Fruit fly (Drosophila melanogaster) whole organism, embryonic: Measurements from ENCODE around the gene CG6938.

Experiments used
- CG10274 ChIP-seq: fragments of 200-800 bp; sonication (Bioruptor generic); optimal IDR thresholded peaks from 3 replicates; lab custom pipeline; 2017; ENCODE audit warnings: missing biosample characterization, mild to moderate bottlenecking, missing genetic modification characterization
- CG10654 ChIP-seq: fragments of 200-800 bp; sonication (Bioruptor generic); optimal IDR thresholded peaks from 2 replicates; lab custom pipeline; 2016; ENCODE audit warnings: missing biosample characterization, missing genetic modification characterization
- CG11696 ChIP-seq: fragments of 200-800 bp; sonication (Bioruptor generic); IDR thresholded peaks from 2 replicates; pipeline ENCODE4 v1.3.6; 2022; ENCODE audit warnings: missing biosample characterization, missing genetic modification characterization
- CG12219 ChIP-seq: fragments of 200-800 bp; sonication (Bioruptor generic); optimal IDR thresholded peaks from 3 replicates; lab custom pipeline; 2018; ENCODE audit warnings: missing biosample characterization, mild to moderate bottlenecking, missing genetic modification characterization
- CG13123 ChIP-seq: fragments of 200-800 bp; sonication (Bioruptor generic); optimal IDR thresholded peaks from 2 replicates; lab custom pipeline; 2016; ENCODE audit warnings: missing biosample characterization, missing genetic modification characterization
- CG13296 ChIP-seq: fragments of 200-800 bp; sonication (Bioruptor generic); optimal IDR thresholded peaks from 3 replicates; lab custom pipeline; 2018; ENCODE audit warnings: missing biosample characterization, mild to moderate bottlenecking, missing genetic modification characterization
- CG13624 ChIP-seq: fragments of 200-800 bp; sonication (Bioruptor generic); optimal IDR thresholded peaks from 2 replicates; lab custom pipeline; 2016; ENCODE audit warnings: missing biosample characterization, missing genetic modification characterization
- CG1647 ChIP-seq: fragments of 200-800 bp; sonication (Bioruptor generic); optimal IDR thresholded peaks from 3 replicates; lab custom pipeline; 2016; ENCODE audit warnings: missing biosample characterization, missing genetic modification characterization
- CG16779 ChIP-seq: fragments of 200-800 bp; sonication (Bioruptor generic); IDR thresholded peaks from 2 replicates; pipeline ENCODE4 v1.3.6; 2022; ENCODE audit warnings: missing biosample characterization, missing genetic modification characterization
- CG17612 ChIP-seq: fragments of 200-800 bp; sonication (Bioruptor generic); IDR thresholded peaks from 2 replicates; pipeline ENCODE4 v1.3.6; 2022; ENCODE audit warnings: missing biosample characterization, missing genetic modification characterization
- CG17802 ChIP-seq: fragments of 200-800 bp; sonication (Bioruptor generic); optimal IDR thresholded peaks from 2 replicates; lab custom pipeline; 2018; ENCODE audit warnings: missing biosample characterization, mild to moderate bottlenecking, missing genetic modification characterization, moderate library complexity
- CG1832 ChIP-seq: fragments of 200-800 bp; sonication (Bioruptor generic); optimal IDR thresholded peaks from 2 replicates; lab custom pipeline; 2017; ENCODE audit warnings: missing biosample characterization, mild to moderate bottlenecking, missing genetic modification characterization, inconsistent platforms
- CG18476 ChIP-seq: fragments of 200-800 bp; sonication (Bioruptor generic); optimal IDR thresholded peaks from 2 replicates; lab custom pipeline; 2016; ENCODE audit warnings: missing biosample characterization, mild to moderate bottlenecking, missing genetic modification characterization
- CG2120 ChIP-seq: fragments of 200-800 bp; sonication (Bioruptor generic); optimal IDR thresholded peaks from 3 replicates; lab custom pipeline; 2016; ENCODE audit warnings: missing biosample characterization, missing genetic modification characterization
- CG2202 ChIP-seq: fragments of 200-800 bp; sonication (Bioruptor generic); optimal IDR thresholded peaks from 2 replicates; lab custom pipeline; 2018; ENCODE audit warnings: missing biosample characterization, mild to moderate bottlenecking, missing genetic modification characterization
- CG31365 ChIP-seq: fragments of 200-800 bp; sonication (Bioruptor generic); optimal IDR thresholded peaks from 2 replicates; lab custom pipeline; 2018; ENCODE audit warnings: missing biosample characterization, mild to moderate bottlenecking, missing genetic modification characterization
- CG31388 ChIP-seq: fragments of 200-800 bp; sonication (Bioruptor generic); optimal IDR thresholded peaks from 2 replicates; lab custom pipeline; 2016; ENCODE audit warnings: missing biosample characterization, missing genetic modification characterization
- CG9215 ChIP-seq: fragments of 200-800 bp; sonication (Bioruptor generic); IDR thresholded peaks from 2 replicates; pipeline ENCODE4 v1.3.6; 2022; ENCODE audit warnings: missing biosample characterization, missing genetic modification characterization
- CG9876 ChIP-seq: fragments of 200-800 bp; sonication (Bioruptor generic); optimal IDR thresholded peaks from 2 replicates; lab custom pipeline; 2016; ENCODE audit warnings: missing biosample characterization, missing genetic modification characterization
- Chrac-16 ChIP-seq: fragments of 200-800 bp; sonication (Bioruptor generic); optimal IDR thresholded peaks from 3 replicates; lab custom pipeline; 2016; ENCODE audit warnings: missing biosample characterization, missing genetic modification characterization
- GATAe ChIP-seq: fragments of 200-800 bp; sonication (Bioruptor generic); conservative IDR thresholded peaks from 2 replicates; pipeline ENCODE4 v1.3.6; 2022; ENCODE audit warnings: missing biosample characterization, missing genetic modification characterization
- HLH3B ChIP-seq: fragments of 200-800 bp; sonication (Bioruptor generic); IDR thresholded peaks from 2 replicates; pipeline ENCODE4 v1.3.6; 2022; ENCODE audit warnings: missing biosample characterization, missing genetic modification characterization
- Hr3 ChIP-seq: fragments of 200-800 bp; sonication (Bioruptor generic); optimal IDR thresholded peaks from 3 replicates; lab custom pipeline; 2016; ENCODE audit warnings: missing biosample characterization, missing genetic modification characterization
- Lim3 ChIP-seq: fragments of 200-800 bp; sonication (Bioruptor generic); IDR thresholded peaks from 2 replicates; pipeline ENCODE4 v1.3.6; 2022; ENCODE audit warnings: missing biosample characterization, missing genetic modification characterization
- Oli ChIP-seq: fragments of 200-800 bp; sonication (Bioruptor generic); optimal IDR thresholded peaks from 2 replicates; lab custom pipeline; 2018; ENCODE audit warnings: missing biosample characterization, mild to moderate bottlenecking, missing genetic modification characterization, moderate library complexity
- Optix ChIP-seq: fragments of 200-800 bp; sonication (Bioruptor generic); IDR thresholded peaks from 3 replicates; pipeline ENCODE4 v1.3.6; 2022; ENCODE audit warnings: missing biosample characterization, missing genetic modification characterization
- Sox102F ChIP-seq: fragments of 200-800 bp; sonication (Bioruptor generic); optimal IDR thresholded peaks from 2 replicates; lab custom pipeline; 2018; ENCODE audit warnings: missing biosample characterization, mild to moderate bottlenecking, missing genetic modification characterization, moderate library complexity
- Sry-δ ChIP-seq: fragments of 200-800 bp; sonication (Bioruptor generic); optimal IDR thresholded peaks from 2 replicates; lab custom pipeline; 2016; ENCODE audit warnings: missing biosample characterization, missing genetic modification characterization
- Stat92E ChIP-seq, 3 experiments: fragments of >200 bp in 2 of 3; fragments of 200-800 bp in 1 of 3; sonication (Bioruptor generic) in 1 of 3; optimal IDR thresholded peaks; 2 replicates each; lab custom pipeline; 2017 to 2019; ENCODE audit warnings: missing biosample characterization in 3 of 3, missing genetic modification characterization in 3 of 3, mild to moderate bottlenecking in 1 of 3, moderate library complexity in 1 of 3
- bbx ChIP-seq: fragments of 200-800 bp; sonication (Bioruptor generic); IDR thresholded peaks from 2 replicates; pipeline ENCODE4 v1.3.6; 2022; ENCODE audit warnings: missing biosample characterization, missing genetic modification characterization; ENCODE audit not compliant: partially characterized antibody
- ci ChIP-seq: fragments of 200-800 bp; sonication (Bioruptor generic); IDR thresholded peaks from 3 replicates; pipeline ENCODE4 v1.3.6; 2022; ENCODE audit warnings: missing biosample characterization, missing genetic modification characterization
- corto ChIP-seq: fragments of 200-800 bp; sonication (Bioruptor generic); optimal IDR thresholded peaks from 2 replicates; lab custom pipeline; 2016; ENCODE audit warnings: missing biosample characterization, mild to moderate bottlenecking, missing genetic modification characterization, moderate library complexity
- crp ChIP-seq, 2 experiments: fragments of 200-800 bp; sonication (Bioruptor generic); optimal IDR thresholded peaks; 2 replicates in 1 of 2; 3 replicates in 1 of 2; lab custom pipeline; 2017; ENCODE audit warnings: missing biosample characterization in 2 of 2, missing genetic modification characterization in 2 of 2, mild to moderate bottlenecking in 1 of 2, moderate library complexity in 1 of 2
- eve ChIP-seq, 2 experiments: fragments of >200 bp; optimal IDR thresholded peaks; 2 replicates each; lab custom pipeline; 2017; ENCODE audit warnings: missing biosample characterization in 2 of 2, missing genetic modification characterization in 2 of 2
- ewg ChIP-seq: fragments of 200-800 bp; sonication (Bioruptor generic); optimal IDR thresholded peaks from 3 replicates; lab custom pipeline; 2017; ENCODE audit warnings: mild to moderate bottlenecking, missing biosample characterization, missing genetic modification reagents, missing genetic modification characterization
- gce ChIP-seq: fragments of 200-800 bp; sonication (Bioruptor generic); IDR thresholded peaks from 3 replicates; pipeline ENCODE4 v1.3.6; 2022; ENCODE audit warnings: missing biosample characterization, missing genetic modification characterization
- ind ChIP-seq: fragments of 200-800 bp; sonication (Bioruptor generic); optimal IDR thresholded peaks from 3 replicates; lab custom pipeline; 2016; ENCODE audit warnings: missing biosample characterization, missing genetic modification characterization
- lilli ChIP-seq: fragments of 200-800 bp; sonication (Bioruptor generic); optimal IDR thresholded peaks from 3 replicates; lab custom pipeline; 2016; ENCODE audit warnings: missing biosample characterization, missing genetic modification characterization
- lov ChIP-seq, 2 experiments: fragments of 200-800 bp in 1 of 2; fragments of >200 bp in 1 of 2; sonication (Bioruptor generic) in 1 of 2; IDR thresholded peaks in 1 of 2; optimal IDR thresholded peaks in 1 of 2; 2 replicates in 1 of 2; 3 replicates in 1 of 2; pipeline versions ENCODE4 v1.3.6 to Lab custom; 2017 to 2022; ENCODE audit warnings: missing biosample characterization in 1 of 2, missing genetic modification characterization in 1 of 2
- pros ChIP-seq: fragments of 200-800 bp; sonication (Bioruptor generic); optimal IDR thresholded peaks from 3 replicates; lab custom pipeline; 2019; ENCODE audit warnings: missing biosample characterization, mild to moderate bottlenecking, missing genetic modification characterization, moderate library complexity
- pzg ChIP-seq: fragments of 200-800 bp; sonication (Bioruptor generic); optimal IDR thresholded peaks from 3 replicates; lab custom pipeline; 2018; ENCODE audit warnings: missing biosample characterization, mild to moderate bottlenecking, missing genetic modification characterization, moderate library complexity
- so ChIP-seq: fragments of 200-800 bp; sonication (Bioruptor generic); IDR thresholded peaks from 3 replicates; pipeline ENCODE4 v1.3.6; 2022; ENCODE audit warnings: missing biosample characterization, missing genetic modification characterization
- ssp ChIP-seq: fragments of 200-800 bp; sonication (Bioruptor generic); IDR thresholded peaks from 2 replicates; pipeline ENCODE4 v1.3.6; 2022; ENCODE audit warnings: missing biosample characterization, missing genetic modification characterization
- sug ChIP-seq: fragments of 200-800 bp; optimal IDR thresholded peaks from 2 replicates; lab custom pipeline; 2019; ENCODE audit warnings: missing biosample characterization, mild to moderate bottlenecking, missing genetic modification characterization, moderate library complexity
- tgo ChIP-seq: fragments of 200-800 bp; sonication (Bioruptor generic); IDR thresholded peaks from 3 replicates; pipeline ENCODE4 v1.3.6; 2022; ENCODE audit warnings: missing biosample characterization, missing genetic modification characterization
- tna ChIP-seq: fragments of 200-800 bp; sonication (Bioruptor generic); IDR thresholded peaks from 2 replicates; pipeline ENCODE4 v1.3.6; 2022; ENCODE audit warnings: missing biosample characterization, missing genetic modification characterization; ENCODE audit not compliant: partially characterized antibody
- zfh2 ChIP-seq: fragments of 200-800 bp; sonication (Bioruptor generic); optimal IDR thresholded peaks from 2 replicates; lab custom pipeline; 2016; ENCODE audit warnings: missing biosample characterization, missing genetic modification characterization

CG6938 gene

dm6 chr3L:12002321-12003248, 17.9 kb downstream of the CG6938 start, which contains the start of the genes Pop2 and CG6928 (continued):
- TF ChIP-seq CG13624 (GFP tag; lab: Kevin White, UChicago): peak; percentile 83
- TF ChIP-seq corto (GFP tag; lab: Kevin White, UChicago): no peak
- TF ChIP-seq CG13123 (GFP tag; lab: Kevin White, UChicago): peak; percentile 63
- TF ChIP-seq so (GFP tag; lab: Robert Waterston, UW): no peak; the same call in 1 of the 3 replicates
- peak; percentile 66 for TF ChIP-seq Optix (GFP tag; lab: Robert Waterston, UW)
- no peak for TF ChIP-seq CG13296
- TF ChIP-seq ci: peak; percentile 83
- TF ChIP-seq CG9215: peak; percentile 78
- TF ChIP-seq pros (GFP tag; lab: Kevin White, UChicago): no peak
- peak; percentile 20 for TF ChIP-seq CG10274 (GFP tag; lab: Kevin White, UChicago)
- peak in 1 of 3 experiments; percentile 13 for TF ChIP-seq Stat92E (GFP tag; optimal IDR thresholded peaks at IDR 0.05; lab: Kevin White, UChicago)
- peak; percentile 54 for TF ChIP-seq Sox102F
- no peak for TF ChIP-seq CG2202 (tag; lab: Kevin White, UChicago)
- TF ChIP-seq GATAe: no peak
- peak; percentile 88 for TF ChIP-seq pzg (GFP tag; lab: Kevin White, UChicago)
- TF ChIP-seq ind (GFP tag; lab: Kevin White, UChicago): peak; percentile 80
- TF ChIP-seq CG16779 (GFP tag; lab: Robert Waterston, UW): peak; percentile 41; the same call in 1 of the 2 replicates
- TF ChIP-seq gce (GFP tag; lab: Robert Waterston, UW): 0 out of 3 replicates have a peak, but pooled peaks have one; percentile 5
- peak; percentile 44 for TF ChIP-seq Oli (tag; lab: Kevin White, UChicago)
- TF ChIP-seq lilli: peak; percentile 87
- peak; percentile 9 for TF ChIP-seq CG31365
- TF ChIP-seq CG12219 (GFP tag; lab: Kevin White, UChicago): no peak
- TF ChIP-seq ewg: peak; percentile 87
- peak; percentile 79 for TF ChIP-seq bbx
- peak; percentile 79 for TF ChIP-seq CG9876 (GFP tag; lab: Kevin White, UChicago)
- TF ChIP-seq Chrac-16 (GFP tag; lab: Kevin White, UChicago): peak; percentile 84
- TF ChIP-seq CG11696: 0 out of 2 replicates have a peak, but pooled peaks have one; percentile 34
- TF ChIP-seq HLH3B: peak; percentile 79
- TF ChIP-seq eve (GFP tag; optimal IDR thresholded peaks at IDR 0.05; lab: Kevin White, UChicago): no peak
- TF ChIP-seq zfh2: peak; percentile 87
- no peak for TF ChIP-seq CG1832 (GFP tag; lab: Kevin White, UChicago)
- TF ChIP-seq Hr3: peak; percentile 83
- peak; percentile 34; the same call in 1 of the 2 replicates for TF ChIP-seq tna (GFP tag; lab: Robert Waterston, UW)
- peak; percentile 45; the same call in 2 of the 3 replicates for TF ChIP-seq tgo
- TF ChIP-seq CG17802 (tag; lab: Kevin White, UChicago): peak; percentile 57
- TF ChIP-seq CG10654 (GFP tag; lab: Kevin White, UChicago): peak; percentile 74
- TF ChIP-seq Sry-δ: peak; percentile 89
- peak; percentile 90 for TF ChIP-seq CG2120 (GFP tag; lab: Kevin White, UChicago)
- peak; percentile 67 for TF ChIP-seq sug
- 0 out of 2 replicates have a peak, but pooled peaks have one; percentile 15 for TF ChIP-seq Lim3 (GFP tag; lab: Robert Waterston, UW)
- no peak for TF ChIP-seq lov (optimal IDR thresholded peaks at IDR 0.05; lab: Kevin White, UChicago)
- TF ChIP-seq lov (GFP tag; IDR thresholded peaks at IDR 0.05; lab: Robert Waterston, UW): no peak
- TF ChIP-seq CG1647: peak; percentile 76
- TF ChIP-seq CG31388 (GFP tag; lab: Kevin White, UChicago): peak; percentile 61
- TF ChIP-seq ssp (GFP tag; lab: Robert Waterston, UW): peak; percentile 60
- TF ChIP-seq crp (GFP tag; optimal IDR thresholded peaks at IDR 0.05; lab: Kevin White, UChicago): peak; percentile 83 to 94
- TF ChIP-seq CG18476 (GFP tag; lab: Kevin White, UChicago): peak; percentile 62
- no peak for TF ChIP-seq CG17612 (GFP tag; lab: Robert Waterston, UW)
